Worm (Caenorhabditis elegans) whole organism, young adult: Measurements from ENCODE around the gene W03H9.1.
"Not testable (repeated sequence)": the region's sequence is repeated elsewhere in the genome, so short reads cannot be mapped to it uniquely, and the experiment has no call there.

Experiments used
- B0019.2 ChIP-seq: fragments of 200-800 bp; sonication (Bioruptor generic); conservative IDR thresholded peaks from 2 replicates; pipeline ENCODE4 v1.3.6; 2022; ENCODE audit warnings: missing genetic modification reagents, missing genetic modification characterization, missing compliant biosample characterization
- C06A6.2 ChIP-seq: fragments of 200-800 bp; sonication (Bioruptor generic); conservative IDR thresholded peaks from 2 replicates; pipeline ENCODE4 v1.3.6; 2022; ENCODE audit warnings: missing genetic modification characterization, missing compliant biosample characterization
- C17E4.6 ChIP-seq: fragments of 200-800 bp; sonication (Bioruptor generic); IDR thresholded peaks from 2 replicates; pipeline ENCODE4 v1.3.6; 2022; ENCODE audit warnings: missing genetic modification reagents, missing genetic modification characterization, missing compliant biosample characterization
- D2030.7 ChIP-seq: fragments of 200-800 bp; sonication (Bioruptor generic); IDR thresholded peaks from 2 replicates; pipeline ENCODE4 v1.3.6; 2022; ENCODE audit warnings: missing genetic modification reagents, missing genetic modification characterization, missing compliant biosample characterization
- F33H1.4 ChIP-seq: fragments of 200-800 bp; sonication (Bioruptor generic); IDR thresholded peaks from 2 replicates; pipeline ENCODE4 v1.3.6; 2022; ENCODE audit warnings: missing genetic modification reagents, missing genetic modification characterization, missing compliant biosample characterization
- F49E8.2 ChIP-seq: sonication (generic microtip); optimal IDR thresholded peaks from 3 replicates; lab custom pipeline; 2017; ENCODE audit warnings: missing genetic modification characterization, mild to moderate bottlenecking, missing compliant biosample characterization, antibody characterized with exemption, moderate library complexity; ENCODE audit not compliant: insufficient read depth
- K11D2.4 ChIP-seq: fragments of 200-800 bp; sonication (Bioruptor generic); IDR thresholded peaks from 2 replicates; pipeline ENCODE4 v1.3.6; 2022; ENCODE audit warnings: missing genetic modification reagents, missing genetic modification characterization, missing compliant biosample characterization
- attf-5 ChIP-seq: fragments of 200-800 bp; sonication (Bioruptor generic); optimal IDR thresholded peaks from 2 replicates; lab custom pipeline; 2018; ENCODE audit warnings: mild to moderate bottlenecking, missing genetic modification characterization, missing compliant biosample characterization
- bed-2 ChIP-seq: fragments of 200-800 bp; sonication (Bioruptor generic); IDR thresholded peaks from 2 replicates; pipeline ENCODE4 v1.3.6; 2022; ENCODE audit warnings: missing genetic modification reagents, missing genetic modification characterization, missing compliant biosample characterization
- ccch-3 ChIP-seq: fragments of 200-800 bp; sonication (Bioruptor generic); optimal IDR thresholded peaks from 2 replicates; lab custom pipeline; 2018; ENCODE audit warnings: mild to moderate bottlenecking, missing genetic modification characterization, missing compliant biosample characterization
- cebp-1 ChIP-seq, 2 experiments: fragments of 200-800 bp in 1 of 2; sonication (Bioruptor generic) in 1 of 2; sonication (generic microtip) in 1 of 2; IDR thresholded peaks in 1 of 2; optimal IDR thresholded peaks in 1 of 2; 2 replicates each; pipeline versions ENCODE4 v1.3.6 to Lab custom; 2017 to 2022; ENCODE audit warnings: missing compliant biosample characterization in 2 of 2, missing genetic modification characterization in 2 of 2, mild to moderate bottlenecking in 1 of 2, missing genetic modification reagents in 1 of 2, moderate library complexity in 1 of 2
- ceh-100 ChIP-seq: fragments of 200-800 bp; sonication (Bioruptor generic); IDR thresholded peaks from 2 replicates; pipeline ENCODE4 v1.3.6; 2022; ENCODE audit warnings: missing genetic modification reagents, missing genetic modification characterization, missing compliant biosample characterization
- ceh-27 ChIP-seq: fragments of 200-800 bp; sonication (Bioruptor generic); optimal IDR thresholded peaks from 2 replicates; lab custom pipeline; 2018; ENCODE audit warnings: mild to moderate bottlenecking, missing genetic modification characterization, moderate library complexity, missing compliant biosample characterization
- ceh-40 ChIP-seq: fragments of 200-800 bp; sonication (Bioruptor generic); IDR thresholded peaks from 2 replicates; pipeline ENCODE4 v1.3.6; 2022; ENCODE audit warnings: missing genetic modification characterization, missing compliant biosample characterization
- ceh-58 ChIP-seq: fragments of 200-800 bp; sonication (Bioruptor generic); IDR thresholded peaks from 2 replicates; pipeline ENCODE4 v1.3.6; 2022; ENCODE audit warnings: missing genetic modification characterization, missing compliant biosample characterization
- dpl-1 ChIP-seq: fragments of 150-350 bp; optimal IDR thresholded peaks from 2 replicates; lab custom pipeline; 2014; ENCODE audit warnings: missing biosample characterization, missing genetic modification reagents, missing genetic modification characterization
- egl-44 ChIP-seq: fragments of 200-800 bp; sonication (Bioruptor generic); IDR thresholded peaks from 2 replicates; pipeline ENCODE4 v1.3.6; 2022; ENCODE audit warnings: missing genetic modification reagents, missing genetic modification characterization, missing compliant biosample characterization
- egrh-3 ChIP-seq: fragments of 200-800 bp; sonication (Bioruptor generic); IDR thresholded peaks from 2 replicates; pipeline ENCODE4 v1.3.6; 2022; ENCODE audit warnings: missing genetic modification reagents, missing genetic modification characterization, missing compliant biosample characterization
- ekl-4 ChIP-seq: fragments of 200-800 bp; sonication (Bioruptor generic); IDR thresholded peaks from 2 replicates; pipeline ENCODE4 v1.3.6; 2022; ENCODE audit warnings: missing genetic modification reagents, missing genetic modification characterization, missing compliant biosample characterization
- hmg-1.2 ChIP-seq: fragments of 200-800 bp; sonication (Bioruptor generic); IDR thresholded peaks from 2 replicates; pipeline ENCODE4 v1.3.6; 2022; ENCODE audit warnings: missing genetic modification reagents, missing genetic modification characterization, missing compliant biosample characterization
- hrde-1 ChIP-seq: sonication (generic microtip); optimal IDR thresholded peaks from 2 replicates; lab custom pipeline; 2016; ENCODE audit warnings: missing genetic modification characterization, mild to moderate bottlenecking, missing compliant biosample characterization, moderate library complexity, missing genotype, missing genetic modification reagents, borderline replicate concordance
- lag-1 ChIP-seq: fragments of 200-800 bp; sonication (Bioruptor generic); IDR thresholded peaks from 2 replicates; pipeline ENCODE4 v1.3.6; 2022; ENCODE audit warnings: missing genetic modification reagents, missing genetic modification characterization, missing compliant biosample characterization
- let-607 ChIP-seq, 2 experiments: fragments of 200-800 bp in 1 of 2; sonication (Bioruptor generic) in 1 of 2; sonication (generic microtip) in 1 of 2; optimal IDR thresholded peaks; 2 replicates each; lab custom pipeline; 2016 to 2018; ENCODE audit warnings: mild to moderate bottlenecking in 2 of 2, missing compliant biosample characterization in 2 of 2, missing genetic modification characterization in 2 of 2, moderate library complexity in 2 of 2, missing genotype in 1 of 2
- lin-26 ChIP-seq: fragments of 200-800 bp; sonication (Bioruptor generic); IDR thresholded peaks from 2 replicates; pipeline ENCODE4 v1.3.6; 2022; ENCODE audit warnings: missing genetic modification reagents, missing genetic modification characterization, missing compliant biosample characterization
- lin-35 ChIP-seq, 3 experiments: fragments of 150-350 bp in 2 of 3; sonication (generic microtip) in 1 of 3; optimal IDR thresholded peaks; 2 replicates each; lab custom pipeline; 2014 to 2018; ENCODE audit warnings: missing biosample characterization in 3 of 3, missing genetic modification characterization in 3 of 3, missing genetic modification reagents in 3 of 3
- lin-40 ChIP-seq: sonication (generic microtip); optimal IDR thresholded peaks from 2 replicates; lab custom pipeline; 2016; ENCODE audit warnings: missing genetic modification characterization, mild to moderate bottlenecking, missing compliant biosample characterization, missing genotype, missing genetic modification reagents
- lsl-1 ChIP-seq: fragments of 200-800 bp; sonication (Bioruptor generic); optimal IDR thresholded peaks from 2 replicates; lab custom pipeline; 2018; ENCODE audit warnings: mild to moderate bottlenecking, missing genetic modification characterization, moderate library complexity, missing compliant biosample characterization
- madf-3 ChIP-seq: fragments of 200-800 bp; sonication (Bioruptor generic); IDR thresholded peaks from 2 replicates; pipeline ENCODE4 v1.3.6; 2022; ENCODE audit warnings: missing genetic modification reagents, missing genetic modification characterization, missing compliant biosample characterization
- madf-6 ChIP-seq: fragments of 200-800 bp; sonication (Bioruptor generic); IDR thresholded peaks from 2 replicates; pipeline ENCODE4 v1.3.6; 2022; ENCODE audit warnings: missing genetic modification reagents, missing genetic modification characterization, missing compliant biosample characterization
- mcd-1 ChIP-seq: fragments of 200-800 bp; sonication (Bioruptor generic); IDR thresholded peaks from 2 replicates; pipeline ENCODE4 v1.3.6; 2022; ENCODE audit warnings: missing genetic modification reagents, missing genetic modification characterization, missing compliant biosample characterization
- mel-28 ChIP-seq: sonication (generic microtip); optimal IDR thresholded peaks from 2 replicates; lab custom pipeline; 2016; ENCODE audit warnings: borderline replicate concordance, mild to moderate bottlenecking, missing genetic modification characterization, missing compliant biosample characterization
- nfya-1 ChIP-seq: sonication (generic microtip); optimal IDR thresholded peaks from 2 replicates; lab custom pipeline; 2017; ENCODE audit warnings: antibody characterized with exemption, missing compliant biosample characterization, missing genetic modification characterization, borderline replicate concordance; ENCODE audit not compliant: insufficient read depth
- nfya-2 ChIP-seq: fragments of 200-800 bp; sonication (Bioruptor generic); IDR thresholded peaks from 2 replicates; pipeline ENCODE4 v1.3.6; 2022; ENCODE audit warnings: missing genetic modification reagents, missing genetic modification characterization, missing compliant biosample characterization
- nfyb-1 ChIP-seq: fragments of 200-800 bp; sonication (Bioruptor generic); IDR thresholded peaks from 2 replicates; pipeline ENCODE4 v1.3.6; 2022; ENCODE audit warnings: missing genetic modification reagents, missing genetic modification characterization, missing compliant biosample characterization
- nhr-179 ChIP-seq: sonication (generic microtip); optimal IDR thresholded peaks from 2 replicates; lab custom pipeline; 2016; ENCODE audit warnings: mild to moderate bottlenecking, missing genetic modification characterization, missing compliant biosample characterization
- pbrm-1 ChIP-seq: fragments of 200-800 bp; sonication (Bioruptor generic); IDR thresholded peaks from 2 replicates; pipeline ENCODE4 v1.3.6; 2022; ENCODE audit warnings: missing genetic modification reagents, missing genetic modification characterization, missing compliant biosample characterization
- rec-8 ChIP-seq, 2 experiments: sonication (generic microtip); optimal IDR thresholded peaks; 2 replicates each; lab custom pipeline; 2016; ENCODE audit warnings: mild to moderate bottlenecking in 2 of 2, missing genetic modification characterization in 2 of 2, missing genetic modification reagents in 2 of 2, missing genotype in 2 of 2, missing biosample characterization in 1 of 2, missing compliant biosample characterization in 1 of 2, moderate library complexity in 1 of 2
- snpc-4 ChIP-seq, 5 experiments: fragments of 150-350 bp in 1 of 5; sonication (generic microtip) in 4 of 5; optimal IDR thresholded peaks; 2 replicates each; lab custom pipeline; 2014 to 2018; ENCODE audit warnings: missing genetic modification characterization in 5 of 5, missing biosample characterization in 3 of 5, antibody characterized with exemption in 2 of 5, mild to moderate bottlenecking in 2 of 5, missing compliant biosample characterization in 2 of 5, missing genotype in 2 of 5, moderate library complexity in 2 of 5, missing genetic modification reagents in 1 of 5
- somi-1 ChIP-seq: fragments of 200-800 bp; sonication (Bioruptor generic); optimal IDR thresholded peaks from 2 replicates; lab custom pipeline; 2018; ENCODE audit warnings: mild to moderate bottlenecking, missing genetic modification characterization, missing compliant biosample characterization
- tbp1 ChIP-seq: fragments of 200-800 bp; sonication (Bioruptor generic); optimal IDR thresholded peaks from 2 replicates; lab custom pipeline; 2018; ENCODE audit warnings: mild to moderate bottlenecking, missing genetic modification characterization, missing compliant biosample characterization
- unc-130 ChIP-seq: sonication (generic microtip); optimal IDR thresholded peaks from 2 replicates; lab custom pipeline; 2016; ENCODE audit warnings: missing genetic modification reagents, missing genetic modification characterization, missing compliant biosample characterization
- ztf-18 ChIP-seq: sonication (generic microtip); optimal IDR thresholded peaks from 2 replicates; lab custom pipeline; 2016; ENCODE audit warnings: missing genotype, mild to moderate bottlenecking, missing genetic modification characterization, missing compliant biosample characterization
- ztf-28 ChIP-seq: fragments of 200-800 bp; sonication (Bioruptor generic); IDR thresholded peaks from 2 replicates; pipeline ENCODE4 v1.3.6; 2022; ENCODE audit warnings: missing genetic modification reagents, missing genetic modification characterization, missing compliant biosample characterization

Gene W03H9.1

DNA sequence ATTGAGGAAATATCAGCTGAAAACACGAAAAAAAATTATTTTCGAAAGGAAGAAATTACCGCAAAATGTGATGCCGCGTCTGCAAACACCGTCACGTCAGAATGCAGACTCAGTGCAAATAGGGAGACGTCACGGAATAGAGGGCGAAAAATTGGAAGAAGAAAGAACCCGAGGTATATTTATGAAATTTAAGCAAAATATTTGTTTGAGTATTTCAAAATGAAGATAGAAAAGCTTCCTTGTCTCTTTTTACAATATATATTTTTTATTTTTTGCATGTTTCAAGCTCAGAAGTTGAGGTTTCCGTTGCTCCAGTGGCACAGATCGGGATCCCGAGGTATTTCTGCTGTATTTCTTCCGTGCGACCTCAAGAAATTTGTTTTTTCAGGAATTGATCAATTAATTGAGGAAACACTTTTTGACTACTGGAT, 6.1 kb downstream of the W03H9.1 start, which contains the start of gene W03H9.2 (continued):
- TF ChIP-seq cebp-1 (GFP tag; IDR thresholded peaks at IDR 0.05; lab: Robert Waterston, UW) (no peak), cebp-1 (tag; optimal IDR thresholded peaks at IDR 0.05; lab: Kevin White, UChicago) (peak; percentile 51), ztf-18 (tag; lab: Kevin White, UChicago) (peak; percentile 60), dpl-1 (GFP tag; lab: Kevin White, UChicago) (peak; percentile 7), K11D2.4 (GFP tag; lab: Robert Waterston, UW) (0 out of 2 replicates have a peak, but pooled peaks have one; percentile 23), nhr-179 (tag; lab: Kevin White, UChicago) (no peak), let-607 (tag; optimal IDR thresholded peaks at IDR 0.05; lab: Kevin White, UChicago) (peak in 1 of 2 experiments; percentile 43), mcd-1 (GFP tag; lab: Robert Waterston, UW) (peak; percentile 69), lin-40 (tag; lab: Kevin White, UChicago) (peak; percentile 50), ceh-58 (GFP tag; lab: Robert Waterston, UW) (no peak), ceh-40 (GFP tag; lab: Robert Waterston, UW) (no peak), lsl-1 (GFP tag; lab: Kevin White, UChicago) (peak; percentile 9), ccch-3 (peak; percentile 46), pbrm-1 (GFP tag; lab: Robert Waterston, UW) (peak; percentile 43; the same call in 1 of the 2 replicates), nfya-2 (GFP tag; lab: Robert Waterston, UW) (no peak), ceh-27 (peak; percentile 77), somi-1 (GFP tag; lab: Kevin White, UChicago) (peak; percentile 3), unc-130 (GFP tag; lab: Kevin White, UChicago) (peak; percentile 7), bed-2 (GFP tag; lab: Robert Waterston, UW) (peak; percentile 56; the same call in 1 of the 2 replicates), C17E4.6 (GFP tag; lab: Robert Waterston, UW) (no peak), nfya-1 (no peak), snpc-4 (GFP tag; optimal IDR thresholded peaks at IDR 0.05; lab: Kevin White, UChicago) (no peak), snpc-4 (tag; optimal IDR thresholded peaks at IDR 0.05; lab: Kevin White, UChicago) (peak in 2 of 4 experiments; percentile 26 to 41), rec-8 (tag; optimal IDR thresholded peaks at IDR 0.05; lab: Kevin White, UChicago) (peak in 1 of 2 experiments; percentile 39), lag-1 (GFP tag; lab: Robert Waterston, UW) (no peak), hrde-1 (no peak), lin-35 (GFP tag; optimal IDR thresholded peaks at IDR 0.05; lab: Kevin White, UChicago) (peak in 1 of 3 experiments; percentile 65), mel-28 (tag; lab: Kevin White, UChicago) (no peak), lin-26 (GFP tag; lab: Robert Waterston, UW) (no peak), ceh-100 (peak; percentile 96), attf-5 (GFP tag; lab: Kevin White, UChicago) (peak; percentile 56), tbp1 (GFP tag; lab: Kevin White, UChicago) (peak; percentile 37)

DNA sequence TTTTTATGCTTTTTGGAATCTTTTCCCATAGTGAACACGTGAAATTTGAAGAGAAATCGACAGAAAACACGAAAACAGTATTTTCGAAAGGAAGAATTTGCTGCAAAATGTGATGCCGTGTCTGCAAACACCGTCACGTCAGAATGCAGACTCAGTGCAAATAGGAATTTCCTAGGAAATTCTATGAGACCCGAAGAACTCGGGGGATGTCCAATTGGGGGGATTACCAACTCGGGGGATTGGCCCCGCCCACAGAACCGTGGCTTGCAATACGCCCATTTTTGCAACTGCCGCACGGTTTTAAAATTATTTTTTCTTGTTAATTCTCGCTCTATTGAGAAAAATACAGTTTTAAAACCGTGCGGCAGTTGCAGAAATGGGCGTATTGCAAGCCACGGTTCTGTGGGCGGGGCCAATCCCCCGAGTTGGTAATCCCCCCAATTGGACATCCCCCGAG, 7.8 kb downstream of the W03H9.1 start, which contains the start of gene cacn-1:
TSS of gene cacn-1 (minus strand) at position 51 of the 457 bp plus-strand sequence.
- TF ChIP-seq ekl-4 (GFP tag; lab: Robert Waterston, UW) (peak; percentile 69), nfyb-1 (GFP tag; lab: Robert Waterston, UW) (peak; percentile 85; the same call in 1 of the 2 replicates), snpc-4 (tag; optimal IDR thresholded peaks at IDR 0.05; lab: Kevin White, UChicago) (peak in 2 of 4 experiments; percentile 35 to 41), hmg-1.2 (GFP tag; lab: Robert Waterston, UW) (peak; percentile 62), ztf-28 (GFP tag; lab: Robert Waterston, UW) (peak; percentile 67; the same call in 1 of the 2 replicates), lin-35 (GFP tag; optimal IDR thresholded peaks at IDR 0.05; lab: Kevin White, UChicago) (peak in 1 of 3 experiments; percentile 24), D2030.7 (GFP tag; lab: Robert Waterston, UW) (peak; percentile 47; the same call in 1 of the 2 replicates), lin-40 (tag; lab: Kevin White, UChicago) (peak; percentile 71), ceh-100 (peak; percentile 93), K11D2.4 (GFP tag; lab: Robert Waterston, UW) (peak; percentile 67), F49E8.2 (tag; lab: Kevin White, UChicago) (peak; percentile 10), C06A6.2 (GFP tag; lab: Robert Waterston, UW) (peak; percentile 84), madf-3 (GFP tag; lab: Robert Waterston, UW) (peak; percentile 79; the same call in 1 of the 2 replicates), egrh-3 (GFP tag; lab: Robert Waterston, UW) (peak; percentile 55), B0019.2 (GFP tag; lab: Robert Waterston, UW) (0 out of 2 replicates have a peak, but pooled peaks have one; percentile 24), madf-6 (GFP tag; lab: Robert Waterston, UW) (peak; percentile 34; the same call in 1 of the 2 replicates), egl-44 (peak; percentile 19; the same call in 1 of the 2 replicates), F33H1.4 (GFP tag; lab: Robert Waterston, UW) (0 out of 2 replicates have a peak, but pooled peaks have one; percentile 21)
- TF ChIP-seq snpc-4 (GFP tag; optimal IDR thresholded peaks at IDR 0.05; lab: Kevin White, UChicago), result not testable (repeated sequence)
